Worm (Caenorhabditis elegans): ENCODE results near the gene frpr-16.

DNA sequence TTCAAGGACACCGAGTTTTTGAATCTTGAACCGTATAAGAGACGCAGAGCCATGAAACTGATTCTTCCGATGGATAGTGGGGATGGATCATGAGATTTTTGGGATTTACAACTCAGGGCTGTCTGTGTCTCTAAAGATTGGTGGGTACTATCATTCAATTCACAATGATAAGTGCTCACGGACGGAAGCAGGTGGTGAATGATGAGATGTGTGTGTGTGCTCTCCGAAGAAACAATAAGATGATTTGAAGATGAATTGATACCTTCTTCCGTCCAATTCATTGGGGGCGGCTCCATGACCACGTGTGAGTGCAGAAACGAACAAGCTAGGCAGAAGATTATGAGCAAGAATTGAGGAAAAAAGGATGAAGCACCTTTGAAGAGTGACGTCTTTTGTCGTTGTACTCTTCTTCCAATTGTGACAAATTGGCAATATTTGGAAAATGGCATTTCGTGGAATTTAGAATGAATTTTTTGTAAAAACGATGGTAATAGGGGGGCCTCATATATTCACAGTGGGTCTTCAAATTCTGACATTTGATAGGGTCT lies 2.3 kb downstream of the frpr-16 start:
- no peak for TF ChIP-seq pat-9 (tag; optimal IDR thresholded peaks at IDR 0.05)
- no peak for TF ChIP-seq F13H6.1 (tag; optimal IDR thresholded peaks at IDR 0.05)
- no peak for TF ChIP-seq ama-1 (optimal IDR thresholded peaks at IDR 0.05)

Measured in whole organism, late embryonic.